Fruit fly (Drosophila melanogaster) whole organism, prepupa: ENCODE data around the gene Cdk12.

Experiments
- Blimp-1 ChIP-seq: fragments of 200-800 bp; sonication (Bioruptor generic); optimal IDR thresholded peaks from 3 replicates; lab custom pipeline; 2017; ENCODE audit warnings: missing biosample characterization, missing genetic modification characterization, mild to moderate bottlenecking, moderate library complexity, missing genetic modification reagents
- CG10631 ChIP-seq: fragments of 200-800 bp; sonication (Bioruptor generic); optimal IDR thresholded peaks from 2 replicates; lab custom pipeline; 2016; ENCODE audit warnings: missing biosample characterization, missing genetic modification characterization
- CG10669 ChIP-seq: fragments of 200-800 bp; sonication (Bioruptor generic); optimal IDR thresholded peaks from 3 replicates; lab custom pipeline; 2018; ENCODE audit warnings: missing biosample characterization, mild to moderate bottlenecking, missing genetic modification characterization, moderate library complexity
- CG11294 ChIP-seq: fragments of 200-800 bp; sonication (Bioruptor generic); IDR thresholded peaks from 2 replicates; pipeline ENCODE4 v1.3.6; 2022; ENCODE audit warnings: missing biosample characterization, missing genetic modification characterization
- CG11762 ChIP-seq: fragments of 200-800 bp; sonication (Bioruptor generic); optimal IDR thresholded peaks from 3 replicates; lab custom pipeline; 2016; ENCODE audit warnings: missing biosample characterization, missing genetic modification characterization; ENCODE audit not compliant: insufficient read depth
- CG11902 ChIP-seq: fragments of 200-800 bp; sonication (Bioruptor generic); optimal IDR thresholded peaks from 3 replicates; lab custom pipeline; 2016; ENCODE audit warnings: missing biosample characterization, missing genetic modification characterization
- CG1621 ChIP-seq: fragments of 200-800 bp; sonication (Bioruptor generic); optimal IDR thresholded peaks from 3 replicates; lab custom pipeline; 2018; ENCODE audit warnings: missing biosample characterization, mild to moderate bottlenecking, missing genetic modification characterization
- CG16779 ChIP-seq: fragments of 200-800 bp; sonication (Bioruptor generic); optimal IDR thresholded peaks from 3 replicates; lab custom pipeline; 2017; ENCODE audit warnings: missing biosample characterization, mild to moderate bottlenecking, missing genetic modification characterization
- CG31627 ChIP-seq: fragments of 200-800 bp; sonication (Bioruptor generic); optimal IDR thresholded peaks from 3 replicates; lab custom pipeline; 2016; ENCODE audit warnings: missing biosample characterization, missing genetic modification characterization
- CG3919 ChIP-seq: fragments of 200-800 bp; sonication (Bioruptor generic); optimal IDR thresholded peaks from 3 replicates; lab custom pipeline; 2016; ENCODE audit warnings: missing biosample characterization, missing genetic modification characterization
- CG4318 ChIP-seq: fragments of 200-800 bp; sonication (Bioruptor generic); optimal IDR thresholded peaks from 3 replicates; lab custom pipeline; 2017; ENCODE audit warnings: missing biosample characterization, mild to moderate bottlenecking, missing genetic modification characterization
- CG6276 ChIP-seq: fragments of 200-800 bp; sonication (Bioruptor generic); optimal IDR thresholded peaks from 2 replicates; lab custom pipeline; 2017; ENCODE audit warnings: missing biosample characterization, mild to moderate bottlenecking, missing genetic modification characterization
- CG6808 ChIP-seq: fragments of 200-800 bp; sonication (Bioruptor generic); optimal IDR thresholded peaks from 3 replicates; lab custom pipeline; 2017; ENCODE audit warnings: missing biosample characterization, missing genetic modification characterization, mild to moderate bottlenecking, moderate library complexity, missing genetic modification reagents
- CG6854 ChIP-seq: fragments of 200-800 bp; sonication (Bioruptor generic); optimal IDR thresholded peaks from 2 replicates; lab custom pipeline; 2017; ENCODE audit warnings: missing biosample characterization, mild to moderate bottlenecking, missing genetic modification characterization
- CG7368 ChIP-seq: fragments of 200-800 bp; sonication (Bioruptor generic); optimal IDR thresholded peaks from 3 replicates; lab custom pipeline; 2016; ENCODE audit warnings: missing biosample characterization, missing genetic modification characterization
- CG8319 ChIP-seq: fragments of 200-800 bp; sonication (Bioruptor generic); optimal IDR thresholded peaks from 3 replicates; lab custom pipeline; 2016; ENCODE audit warnings: missing biosample characterization, missing genetic modification characterization
- CG8632 ChIP-seq: fragments of 200-800 bp; sonication (Bioruptor generic); optimal IDR thresholded peaks from 3 replicates; lab custom pipeline; 2016; ENCODE audit warnings: missing biosample characterization, missing genetic modification characterization
- Eip75B ChIP-seq: fragments of 200-800 bp; sonication (Bioruptor generic); optimal IDR thresholded peaks from 3 replicates; lab custom pipeline; 2016; ENCODE audit warnings: missing biosample characterization, missing genetic modification characterization
- Eip78C ChIP-seq: fragments of 200-800 bp; sonication (Bioruptor generic); peaks from one replicate; lab custom pipeline; 2016; ENCODE audit warnings: missing biosample characterization, missing genetic modification characterization
- Eip93F ChIP-seq: fragments of 200-800 bp; sonication (Bioruptor generic); optimal IDR thresholded peaks from 2 replicates; lab custom pipeline; 2016; ENCODE audit warnings: missing biosample characterization, mild to moderate bottlenecking, missing genetic modification characterization
- Ets21C ChIP-seq: fragments of 200-800 bp; sonication (Bioruptor generic); optimal IDR thresholded peaks from 3 replicates; lab custom pipeline; 2016; ENCODE audit warnings: missing biosample characterization, missing genetic modification characterization
- Ets96B ChIP-seq: fragments of 200-800 bp; optimal IDR thresholded peaks from 2 replicates; lab custom pipeline; 2019; ENCODE audit warnings: missing biosample characterization, mild to moderate bottlenecking, missing genetic modification characterization, moderate library complexity
- Gug ChIP-seq: fragments of 200-800 bp; sonication (Bioruptor generic); IDR thresholded peaks from 2 replicates; pipeline ENCODE4 v1.3.6; 2022; ENCODE audit warnings: missing biosample characterization, missing genetic modification characterization
- Hr4 ChIP-seq: fragments of 200-800 bp; sonication (Bioruptor generic); optimal IDR thresholded peaks from 3 replicates; lab custom pipeline; 2016; ENCODE audit warnings: missing biosample characterization, missing genetic modification characterization
- Lpt ChIP-seq: fragments of 200-800 bp; sonication (Bioruptor generic); optimal IDR thresholded peaks from 3 replicates; lab custom pipeline; 2016; ENCODE audit warnings: missing biosample characterization, missing genetic modification characterization
- Met ChIP-seq: fragments of 200-800 bp; sonication (Bioruptor generic); optimal IDR thresholded peaks from 3 replicates; lab custom pipeline; 2016; ENCODE audit warnings: missing biosample characterization, missing genetic modification characterization
- Smox ChIP-seq: fragments of 200-800 bp; sonication (Bioruptor generic); optimal IDR thresholded peaks from 3 replicates; lab custom pipeline; 2016; ENCODE audit warnings: missing biosample characterization, missing genetic modification characterization
- Sox14 ChIP-seq: fragments of 200-800 bp; sonication (Bioruptor generic); optimal IDR thresholded peaks from 3 replicates; lab custom pipeline; 2016; ENCODE audit warnings: missing biosample characterization, missing genetic modification characterization
- Sox15 ChIP-seq: fragments of 200-800 bp; sonication (Bioruptor generic); optimal IDR thresholded peaks from 3 replicates; lab custom pipeline; 2016; ENCODE audit warnings: missing biosample characterization, missing genetic modification characterization
- achi ChIP-seq: fragments of 200-800 bp; sonication (Bioruptor generic); optimal IDR thresholded peaks from 3 replicates; lab custom pipeline; 2016; ENCODE audit warnings: missing biosample characterization, missing genetic modification characterization
- cyc ChIP-seq: fragments of 200-800 bp; sonication (Bioruptor generic); optimal IDR thresholded peaks from 3 replicates; lab custom pipeline; 2016; ENCODE audit warnings: missing biosample characterization, missing genetic modification characterization
- dac ChIP-seq: fragments of 200-800 bp; sonication (Bioruptor generic); optimal IDR thresholded peaks from 2 replicates; lab custom pipeline; 2017; ENCODE audit warnings: missing biosample characterization, mild to moderate bottlenecking, missing genetic modification characterization
- dsx ChIP-seq: fragments of 200-800 bp; optimal IDR thresholded peaks from 3 replicates; lab custom pipeline; 2019; ENCODE audit warnings: missing biosample characterization, mild to moderate bottlenecking, missing genetic modification characterization, moderate library complexity; ENCODE audit not compliant: poor library complexity, severe bottlenecking
- eg ChIP-seq: fragments of 200-800 bp; sonication (Bioruptor generic); IDR thresholded peaks from 3 replicates; pipeline ENCODE4 v1.3.6; 2022; ENCODE audit warnings: missing biosample characterization, missing genetic modification characterization
- esn ChIP-seq: fragments of 200-800 bp; sonication (Bioruptor generic); optimal IDR thresholded peaks from 2 replicates; lab custom pipeline; 2016; ENCODE audit warnings: missing biosample characterization, mild to moderate bottlenecking, missing genetic modification characterization, moderate library complexity
- fd59A ChIP-seq: fragments of 200-800 bp; sonication (Bioruptor generic); optimal IDR thresholded peaks from 2 replicates; lab custom pipeline; 2017; ENCODE audit warnings: missing biosample characterization, mild to moderate bottlenecking, missing genetic modification characterization, missing genetic modification reagents
- fd85E ChIP-seq: fragments of 200-800 bp; sonication (Bioruptor generic); optimal IDR thresholded peaks from 3 replicates; lab custom pipeline; 2016; ENCODE audit warnings: missing biosample characterization, missing genetic modification characterization
- pdm3 ChIP-seq: fragments of 200-800 bp; sonication (Bioruptor generic); optimal IDR thresholded peaks from 3 replicates; lab custom pipeline; 2016; ENCODE audit warnings: missing biosample characterization, missing genetic modification characterization
- spab ChIP-seq: fragments of 200-800 bp; sonication (Bioruptor generic); optimal IDR thresholded peaks from 2 replicates; lab custom pipeline; 2017; ENCODE audit warnings: missing biosample characterization, mild to moderate bottlenecking, missing genetic modification characterization, missing genetic modification reagents

Cdk12 gene

DNA sequence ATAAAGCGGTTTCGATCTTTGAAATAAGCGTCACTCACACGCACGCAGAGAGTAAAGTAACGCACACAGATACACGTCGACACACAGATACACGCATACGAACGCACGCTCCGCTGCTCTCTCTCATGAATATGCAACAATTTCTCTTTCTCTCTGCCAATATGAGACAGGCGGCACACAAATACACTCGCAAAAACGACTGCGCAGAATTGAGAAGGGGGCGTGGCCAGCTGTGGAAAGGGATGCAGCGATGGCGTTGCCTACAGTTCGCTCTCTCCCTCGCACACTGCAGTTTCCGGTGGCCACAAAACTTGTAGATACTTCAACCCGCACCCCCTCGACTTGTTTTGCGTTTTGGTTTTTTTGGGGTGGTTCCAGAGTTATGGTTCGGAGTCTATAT, 36.5 kb upstream of the Cdk12 start (continued):
- TF ChIP-seq Ets21C (GFP tag; lab: Kevin White, UChicago) (peak; percentile 1), CG8319 (GFP tag; lab: Kevin White, UChicago) (peak; percentile 78), Eip93F (GFP tag; lab: Kevin White, UChicago) (no peak), CG8632 (peak; percentile 64), eg (GFP tag; lab: Robert Waterston, UW) (peak; percentile 83), fd85E (GFP tag; lab: Kevin White, UChicago) (peak; percentile 72), Ets96B (tag; lab: Kevin White, UChicago) (no peak), esn (peak; percentile 76), Smox (GFP tag; lab: Kevin White, UChicago) (peak; percentile 45), CG11294 (GFP tag; lab: Robert Waterston, UW) (no peak), CG10631 (GFP tag; lab: Kevin White, UChicago) (no peak), CG7368 (GFP tag; lab: Kevin White, UChicago) (peak; percentile 87), fd59A (GFP tag; lab: Kevin White, UChicago) (peak; percentile 41), Met (GFP tag; lab: Kevin White, UChicago) (peak; percentile 77), Gug (0 out of 2 replicates have a peak, but pooled peaks have one; percentile 10), Eip75B (GFP tag; lab: Kevin White, UChicago) (peak; percentile 73), CG11762 (GFP tag; lab: Kevin White, UChicago) (peak; percentile 63), Blimp-1 (GFP tag; lab: Kevin White, UChicago) (peak; percentile 53), achi (GFP tag; lab: Kevin White, UChicago) (peak; percentile 76), Sox15 (GFP tag; lab: Kevin White, UChicago) (no peak), CG11902 (GFP tag; lab: Kevin White, UChicago) (peak; percentile 17), dac (GFP tag; lab: Kevin White, UChicago) (peak; percentile 59), CG6854 (peak; percentile 92), CG3919 (peak; percentile 89), Eip78C (GFP tag; lab: Kevin White, UChicago) (peak; percentile 93), CG16779 (tag; lab: Kevin White, UChicago) (peak; percentile 48), cyc (GFP tag; lab: Kevin White, UChicago) (peak; percentile 66), Hr4 (GFP tag; lab: Kevin White, UChicago) (peak; percentile 23)

DNA sequence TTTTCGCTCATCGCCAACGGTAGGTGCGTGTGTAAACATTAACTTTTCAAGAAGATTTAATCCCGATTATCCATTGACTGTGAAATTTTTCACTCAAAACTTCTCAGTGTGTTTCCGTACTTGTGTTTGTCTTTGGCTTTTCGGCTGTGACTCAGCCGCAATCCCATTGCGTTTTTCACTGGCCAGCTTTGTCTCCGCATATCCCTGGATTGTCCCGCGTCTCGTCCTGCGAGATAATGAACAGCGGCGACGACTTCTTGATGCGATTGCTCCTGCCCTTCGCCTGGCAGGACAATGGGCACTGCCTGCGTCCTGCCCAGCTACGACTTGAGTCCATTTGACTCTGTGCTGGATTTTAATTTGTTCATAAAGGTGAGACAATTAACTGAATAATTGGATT, 34.0 kb upstream of the Cdk12 start:
- TF ChIP-seq CG8632 (no peak), Hr4 (GFP tag; lab: Kevin White, UChicago) (no peak), dsx (GFP tag; lab: Kevin White, UChicago) (no peak), Ets21C (GFP tag; lab: Kevin White, UChicago) (no peak), CG8319 (GFP tag; lab: Kevin White, UChicago) (no peak), fd85E (GFP tag; lab: Kevin White, UChicago) (no peak), CG10669 (GFP tag; lab: Kevin White, UChicago) (no peak), achi (GFP tag; lab: Kevin White, UChicago) (no peak), Eip75B (GFP tag; lab: Kevin White, UChicago) (no peak), Sox15 (GFP tag; lab: Kevin White, UChicago) (no peak), CG4318 (GFP tag; lab: Kevin White, UChicago) (no peak), CG1621 (tag; lab: Kevin White, UChicago) (no peak), pdm3 (no peak), CG31627 (no peak), spab (no peak), dac (GFP tag; lab: Kevin White, UChicago) (no peak)

DNA sequence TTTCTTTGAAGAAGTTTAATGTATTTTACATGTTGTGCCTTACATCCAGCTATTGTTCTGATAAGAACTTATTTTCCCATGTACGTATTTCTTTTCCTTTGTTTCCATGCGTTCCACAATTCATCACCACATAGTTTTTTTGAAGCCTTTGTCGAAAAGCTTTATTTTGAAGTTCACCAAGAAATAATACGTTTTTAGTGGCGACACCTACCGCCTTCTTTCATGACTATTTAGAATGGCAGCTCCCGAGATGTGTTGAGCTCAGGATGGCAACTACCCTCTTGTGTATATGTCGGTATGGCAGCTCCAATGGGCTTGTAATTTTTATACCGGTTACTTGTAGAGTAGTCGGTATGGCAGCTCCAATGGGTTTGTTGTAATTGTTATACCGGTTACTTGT, 32.3 kb upstream of the Cdk12 start:
- TF ChIP-seq Lpt (GFP tag; lab: Kevin White, UChicago) = no peak
- no peak for TF ChIP-seq CG6808 (GFP tag; lab: Kevin White, UChicago)
- no peak for TF ChIP-seq CG10631 (GFP tag; lab: Kevin White, UChicago)
- no peak for TF ChIP-seq CG6276 (GFP tag; lab: Kevin White, UChicago)
- no peak for TF ChIP-seq CG3919
- TF ChIP-seq Sox14 = peak; percentile 56
- TF ChIP-seq CG31627 = peak; percentile 2
- TF ChIP-seq fd85E (GFP tag; lab: Kevin White, UChicago) = no peak
- TF ChIP-seq dsx (GFP tag; lab: Kevin White, UChicago) = peak; percentile 2
- TF ChIP-seq eg (GFP tag; lab: Robert Waterston, UW) = no peak
- no peak for TF ChIP-seq pdm3
